Fruit fly (Drosophila melanogaster) whole organism, wandering third instar larva: ENCODE measurements around the gene Alg1.

Experiments
- Hnf4 ChIP-seq: fragments of 200-800 bp; sonication (Bioruptor generic); optimal IDR thresholded peaks from 2 replicates; lab custom pipeline; 2016; ENCODE audit warnings: missing biosample characterization, mild to moderate bottlenecking, missing genetic modification characterization
- Rel ChIP-seq, 2 experiments: fragments of 200-800 bp; sonication (Bioruptor generic) in 1 of 2; optimal IDR thresholded peaks; 2 replicates in 1 of 2; 3 replicates in 1 of 2; lab custom pipeline; 2016 to 2019; ENCODE audit warnings: mild to moderate bottlenecking in 2 of 2, missing biosample characterization in 2 of 2, missing genetic modification characterization in 2 of 2, moderate library complexity in 1 of 2
- Sp1 ChIP-seq: fragments of 200-800 bp; sonication (Bioruptor generic); optimal IDR thresholded peaks from 3 replicates; lab custom pipeline; 2019; ENCODE audit warnings: missing biosample characterization, mild to moderate bottlenecking, missing genetic modification characterization, moderate library complexity
- fru ChIP-seq: fragments of 200-800 bp; sonication (Bioruptor generic); optimal IDR thresholded peaks from 3 replicates; lab custom pipeline; 2016; ENCODE audit warnings: missing biosample characterization, mild to moderate bottlenecking, missing genetic modification characterization
- h ChIP-seq: fragments of 200-800 bp; sonication (Bioruptor generic); optimal IDR thresholded peaks from 3 replicates; lab custom pipeline; 2016; ENCODE audit warnings: missing biosample characterization, mild to moderate bottlenecking, missing genetic modification characterization
- jim ChIP-seq: fragments of 175-275, 200-325 bp; sonication (Bioruptor generic); optimal IDR thresholded peaks from 2 replicates; lab custom pipeline; 2016; ENCODE audit warnings: missing biosample characterization, mild to moderate bottlenecking, missing genetic modification characterization
- psq ChIP-seq: fragments of 200-800 bp; sonication (Bioruptor generic); optimal IDR thresholded peaks from 3 replicates; lab custom pipeline; 2017; ENCODE audit warnings: missing biosample characterization, mild to moderate bottlenecking, missing genetic modification characterization, moderate library complexity
- rgr ChIP-seq: fragments of 200-800 bp; sonication (Bioruptor generic); optimal IDR thresholded peaks from 3 replicates; lab custom pipeline; 2016; ENCODE audit warnings: missing biosample characterization, mild to moderate bottlenecking, missing genetic modification characterization
- woc ChIP-seq: sonication (Bioruptor generic); optimal IDR thresholded peaks from 2 replicates; lab custom pipeline; 2016; ENCODE audit warnings: missing biosample characterization, mild to moderate bottlenecking, missing genetic modification characterization

DNA sequence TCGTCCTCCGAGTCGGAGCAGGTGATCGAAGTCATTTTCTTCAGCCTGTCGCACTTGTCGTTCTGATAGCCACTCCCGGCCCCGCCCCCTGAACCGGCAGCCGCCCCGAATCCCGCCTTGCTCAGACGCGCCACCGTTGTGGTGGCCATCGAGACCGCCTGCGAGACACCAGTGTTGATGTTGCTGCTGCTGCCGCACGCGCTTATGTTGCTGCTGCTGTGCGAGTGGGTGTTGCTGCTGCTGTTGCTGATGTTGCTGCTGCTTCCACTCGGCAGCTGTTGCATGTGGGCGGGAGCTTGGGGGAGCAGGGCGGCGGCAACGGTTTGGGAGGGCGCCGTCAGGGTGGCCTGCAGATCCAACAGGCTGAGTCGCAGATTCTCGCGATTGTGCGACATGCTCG, 37.0 kb downstream of the Alg1 start:
- TF ChIP-seq Hnf4 (GFP tag; lab: Kevin White, UChicago) (no peak), Rel (GFP tag; optimal IDR thresholded peaks at IDR 0.05; lab: Kevin White, UChicago) (no peak), Rel (tag; optimal IDR thresholded peaks at IDR 0.05; lab: Kevin White, UChicago) (no peak), h (GFP tag; lab: Kevin White, UChicago) (no peak), fru (GFP tag; lab: Kevin White, UChicago) (no peak), Sp1 (GFP tag; lab: Kevin White, UChicago) (no peak), psq (GFP tag; lab: Kevin White, UChicago) (no peak), rgr (GFP tag; lab: Kevin White, UChicago) (no peak), jim (GFP tag; lab: Kevin White, UChicago) (no peak), woc (no peak)
